Worm (Caenorhabditis elegans) whole organism, L3 larva: ENCODE measurements around the gene egl-13.

Source experiments
- ZK546.5 ChIP-seq: sonication (generic microtip); optimal IDR thresholded peaks from 2 replicates; lab custom pipeline; 2017; ENCODE audit warnings: missing biosample characterization, missing genetic modification characterization
- aly-2 ChIP-seq: fragments of 150-350 bp; optimal IDR thresholded peaks from 2 replicates; lab custom pipeline; 2014; ENCODE audit warnings: missing biosample characterization, missing genetic modification characterization
- ceh-16 ChIP-seq: sonication (generic microtip); optimal IDR thresholded peaks from 2 replicates; lab custom pipeline; 2017; ENCODE audit warnings: missing biosample characterization, missing genetic modification characterization
- ceh-28 ChIP-seq: fragments of 150-350 bp; optimal IDR thresholded peaks from 2 replicates; lab custom pipeline; 2014; ENCODE audit warnings: missing biosample characterization, missing genetic modification reagents, missing genetic modification characterization
- ceh-82 ChIP-seq: fragments of 150-350 bp; optimal IDR thresholded peaks from 2 replicates; lab custom pipeline; 2014; ENCODE audit warnings: missing biosample characterization, missing genetic modification characterization
- egl-27 ChIP-seq: sonication (generic microtip); optimal IDR thresholded peaks from 4 replicates; lab custom pipeline; 2017; ENCODE audit warnings: missing biosample characterization, missing genetic modification reagents, missing genetic modification characterization
- egl-5 ChIP-seq: fragments of 150-350 bp; optimal IDR thresholded peaks from 2 replicates; lab custom pipeline; 2017; ENCODE audit warnings: missing biosample characterization, missing genetic modification reagents, missing genetic modification characterization, inconsistent platforms
- elt-2 ChIP-seq: sonication (generic microtip); optimal IDR thresholded peaks from 2 replicates; lab custom pipeline; 2016; ENCODE audit warnings: missing genetic modification reagents, mild to moderate bottlenecking, missing genetic modification characterization, missing compliant biosample characterization
- elt-3 ChIP-seq, 3 experiments: fragments of 150-350 bp in 1 of 3; sonication (generic microtip) in 2 of 3; optimal IDR thresholded peaks; 2 replicates in 2 of 3; 4 replicates in 1 of 3; lab custom pipeline; 2014 to 2017; ENCODE audit warnings: missing biosample characterization in 3 of 3, missing genetic modification characterization in 3 of 3
- fkh-10 ChIP-seq: sonication (generic microtip); optimal IDR thresholded peaks from 2 replicates; lab custom pipeline; 2017; ENCODE audit warnings: missing biosample characterization, missing genetic modification reagents, missing genetic modification characterization
- fkh-2 ChIP-seq: fragments of 150-350 bp; optimal IDR thresholded peaks from 2 replicates; lab custom pipeline; 2014; ENCODE audit warnings: missing biosample characterization, missing genetic modification reagents, missing genetic modification characterization
- fos-1 ChIP-seq: fragments of 150-350 bp; optimal IDR thresholded peaks from 2 replicates; lab custom pipeline; 2014; ENCODE audit warnings: missing biosample characterization, missing genetic modification characterization
- hmg-11 ChIP-seq: sonication (generic microtip); optimal IDR thresholded peaks from 2 replicates; lab custom pipeline; 2016; ENCODE audit warnings: missing genetic modification characterization, missing compliant biosample characterization
- jun-1 ChIP-seq: fragments of 150-350 bp; optimal IDR thresholded peaks from 2 replicates; lab custom pipeline; 2014; ENCODE audit warnings: missing biosample characterization, missing genetic modification reagents, missing genetic modification characterization
- lin-15B ChIP-seq: fragments of 150-350 bp; optimal IDR thresholded peaks from 2 replicates; lab custom pipeline; 2014; ENCODE audit warnings: missing biosample characterization, missing genetic modification characterization
- lsy-12 ChIP-seq: sonication (generic microtip); optimal IDR thresholded peaks from 2 replicates; lab custom pipeline; 2016; ENCODE audit warnings: mild to moderate bottlenecking, missing genetic modification characterization, missing compliant biosample characterization
- mdl-1 ChIP-seq: fragments of 150-350 bp; optimal IDR thresholded peaks from 2 replicates; lab custom pipeline; 2014; ENCODE audit warnings: missing biosample characterization, missing genetic modification characterization
- mml-1 ChIP-seq: fragments of 150-350 bp; sonication (generic microtip); optimal IDR thresholded peaks from 3 replicates; lab custom pipeline; 2014; ENCODE audit warnings: missing biosample characterization, missing genetic modification characterization
- nfya-1 ChIP-seq: sonication (generic microtip); optimal IDR thresholded peaks from 2 replicates; lab custom pipeline; 2017; ENCODE audit warnings: missing genetic modification characterization, mild to moderate bottlenecking, missing compliant biosample characterization, antibody characterized with exemption, moderate library complexity; ENCODE audit not compliant: insufficient read depth
- nhr-11 ChIP-seq: fragments of 150-350 bp; optimal IDR thresholded peaks from 2 replicates; lab custom pipeline; 2014; ENCODE audit warnings: missing biosample characterization, missing genetic modification characterization
- nhr-12 ChIP-seq: fragments of 150-350 bp; optimal IDR thresholded peaks from 2 replicates; lab custom pipeline; 2014; ENCODE audit warnings: missing biosample characterization, missing genetic modification characterization
- nhr-23 ChIP-seq: fragments of 150-350 bp; optimal IDR thresholded peaks from 2 replicates; lab custom pipeline; 2014; ENCODE audit warnings: missing biosample characterization, missing genetic modification reagents, missing genetic modification characterization
- nhr-43 ChIP-seq: sonication (generic microtip); optimal IDR thresholded peaks from 2 replicates; lab custom pipeline; 2016; ENCODE audit warnings: mild to moderate bottlenecking, missing genetic modification characterization, missing compliant biosample characterization; ENCODE audit not compliant: poor library complexity, severe bottlenecking
- nhr-67 ChIP-seq: fragments of 150-350 bp; optimal IDR thresholded peaks from 2 replicates; lab custom pipeline; 2014; ENCODE audit warnings: missing biosample characterization, missing genetic modification characterization
- nhr-76 ChIP-seq: fragments of 150-350 bp; sonication (generic microtip); optimal IDR thresholded peaks from 5 replicates; lab custom pipeline; 2014; ENCODE audit warnings: missing biosample characterization, missing genetic modification characterization
- pha-4 ChIP-seq: fragments of 150-350 bp; optimal IDR thresholded peaks from 2 replicates; lab custom pipeline; 2014; ENCODE audit warnings: missing biosample characterization, missing genetic modification reagents, missing genetic modification characterization
- pqm-1 ChIP-seq: fragments of 150-350 bp; optimal IDR thresholded peaks from 2 replicates; lab custom pipeline; 2017; ENCODE audit warnings: missing biosample characterization, missing genetic modification characterization, inconsistent platforms
- sea-2 ChIP-seq: fragments of 150-350 bp; sonication (generic microtip); optimal IDR thresholded peaks from 4 replicates; lab custom pipeline; 2014; ENCODE audit warnings: missing biosample characterization, missing genetic modification reagents, missing genetic modification characterization
- skn-1 ChIP-seq: fragments of 150-350 bp; optimal IDR thresholded peaks from 2 replicates; lab custom pipeline; 2014; ENCODE audit warnings: missing biosample characterization, missing genetic modification characterization
- snpc-4 ChIP-seq: fragments of 150-350 bp; optimal IDR thresholded peaks from 2 replicates; lab custom pipeline; 2014; ENCODE audit warnings: missing biosample characterization, missing genetic modification characterization
- tbx-2 ChIP-seq: sonication (generic microtip); optimal IDR thresholded peaks from 2 replicates; lab custom pipeline; 2016; ENCODE audit warnings: mild to moderate bottlenecking, missing genetic modification characterization, missing compliant biosample characterization
- unc-39 ChIP-seq: sonication (generic microtip); optimal IDR thresholded peaks from 4 replicates; lab custom pipeline; 2017; ENCODE audit warnings: missing biosample characterization, missing genetic modification characterization
- zag-1 ChIP-seq: fragments of 150-350 bp; optimal IDR thresholded peaks from 2 replicates; lab custom pipeline; 2014; ENCODE audit warnings: missing biosample characterization, missing genetic modification characterization
- ztf-11 ChIP-seq: fragments of 150-350 bp; optimal IDR thresholded peaks from 2 replicates; lab custom pipeline; 2014; ENCODE audit warnings: missing biosample characterization, missing genetic modification characterization
- ztf-4 ChIP-seq: fragments of 150-350 bp; optimal IDR thresholded peaks from 2 replicates; lab custom pipeline; 2014; ENCODE audit warnings: missing biosample characterization, missing genetic modification characterization

egl-13 gene

ce11 chrX:5699555-5699954 is 35.9 kb downstream of the egl-13 start:
- no peak for TF ChIP-seq nhr-23 (tag; lab: Kevin White, UChicago)
- no peak for TF ChIP-seq fkh-10 (GFP tag; lab: Kevin White, UChicago)
- TF ChIP-seq snpc-4 (tag; lab: Kevin White, UChicago), result no peak
- no peak for TF ChIP-seq zag-1 (tag; lab: Kevin White, UChicago)
- TF ChIP-seq nhr-12 (tag; lab: Kevin White, UChicago), result no peak
- no peak for TF ChIP-seq skn-1
- no peak for TF ChIP-seq mdl-1 (tag; lab: Kevin White, UChicago)
- no peak for TF ChIP-seq lsy-12 (tag; lab: Kevin White, UChicago)
- TF ChIP-seq nhr-76, result no peak
- no peak for TF ChIP-seq ceh-82 (tag; lab: Kevin White, UChicago)
- no peak for TF ChIP-seq ceh-28 (tag; lab: Kevin White, UChicago)

DNA sequence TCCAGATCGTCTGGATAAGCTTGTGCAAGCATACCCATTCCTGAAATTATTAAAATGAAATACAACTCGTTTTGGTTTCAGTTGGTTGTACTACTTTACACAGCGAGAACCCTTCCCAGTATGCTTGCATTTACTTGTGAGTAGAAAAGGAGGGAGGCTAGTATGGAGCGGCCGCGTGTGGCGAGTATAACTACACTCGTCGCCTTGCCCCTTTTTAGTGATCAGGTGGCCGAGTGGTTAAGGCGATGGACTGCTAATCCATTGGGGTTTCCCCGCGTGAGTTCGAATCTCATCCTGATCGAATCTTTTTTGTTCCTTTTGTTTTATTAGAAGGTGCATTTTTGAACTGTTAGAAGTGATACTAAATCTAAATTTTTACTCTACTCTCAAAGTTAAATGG is 44.2 kb downstream of the egl-13 start:
- TF ChIP-seq nfya-1 (peak; percentile 29), jun-1 (tag; lab: Kevin White, UChicago) (no peak), nhr-67 (tag; lab: Kevin White, UChicago) (no peak), hmg-11 (tag; lab: Kevin White, UChicago) (peak; percentile 79), ceh-82 (tag; lab: Kevin White, UChicago) (peak; percentile 41), pha-4 (tag; lab: Kevin White, UChicago) (peak; percentile 30), elt-3 (tag; optimal IDR thresholded peaks at IDR 0.05; lab: Kevin White, UChicago) (no peak), lsy-12 (tag; lab: Kevin White, UChicago) (peak; percentile 39), ztf-4 (tag; lab: Kevin White, UChicago) (no peak), fos-1 (no peak), mml-1 (tag; lab: Kevin White, UChicago) (no peak), nhr-43 (tag; lab: Kevin White, UChicago) (peak; percentile 71), fkh-10 (GFP tag; lab: Kevin White, UChicago) (no peak), ZK546.5 (tag; lab: Kevin White, UChicago) (no peak), sea-2 (GFP tag; lab: Kevin White, UChicago) (peak; percentile 37), ztf-11 (tag; lab: Kevin White, UChicago) (no peak), nhr-76 (no peak), aly-2 (no peak), mdl-1 (tag; lab: Kevin White, UChicago) (no peak), ceh-16 (no peak), elt-2 (peak; percentile 10), tbx-2 (tag; lab: Kevin White, UChicago) (peak; percentile 48), unc-39 (tag; lab: Kevin White, UChicago) (no peak), egl-27 (tag; lab: Kevin White, UChicago) (peak; percentile 54)

ce11 chrX:5709205-5709604 is 45.6 kb downstream of the egl-13 start:
- TF ChIP-seq lin-15B (tag; lab: Kevin White, UChicago) (no peak), elt-2 (peak; percentile 3)

DNA sequence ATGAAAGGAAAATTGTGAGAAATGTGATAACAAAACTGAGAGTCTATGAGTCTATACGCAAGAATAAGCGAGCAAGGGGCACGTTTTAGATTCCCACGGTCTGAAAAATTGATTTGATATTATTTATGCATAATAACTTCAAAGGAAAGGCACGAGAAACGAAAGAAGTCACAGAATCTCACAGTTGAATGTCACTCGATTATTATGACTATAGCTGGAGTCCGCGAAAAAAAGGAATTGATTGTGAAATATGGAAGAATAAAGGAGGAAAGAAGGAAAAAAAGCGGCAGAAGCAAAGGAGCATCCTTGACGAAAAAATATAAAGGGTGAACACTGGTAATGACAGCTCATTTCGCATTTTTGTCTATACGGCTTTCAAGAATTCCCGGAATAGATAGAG is 47.0 kb downstream of the egl-13 start, which contains the start of gene cat-1:
Gene cat-1, minus strand, starts transcription at position 101 of the 400 bp plus-strand sequence.
- TF ChIP-seq egl-5 (tag; lab: Kevin White, UChicago) (no peak), lin-15B (tag; lab: Kevin White, UChicago) (no peak), nhr-23 (tag; lab: Kevin White, UChicago) (no peak)
- TF ChIP-seq, all 47 proteins: peak for 0

ce11 chrX:5713479-5713878 is 49.8 kb downstream of the egl-13 start:
- TF ChIP-seq nhr-43 (tag; lab: Kevin White, UChicago) (peak; percentile 59), skn-1 (no peak), elt-2 (peak; percentile 28), egl-27 (tag; lab: Kevin White, UChicago) (no peak), fos-1 (no peak), lsy-12 (tag; lab: Kevin White, UChicago) (peak; percentile 11), tbx-2 (tag; lab: Kevin White, UChicago) (no peak), ceh-16 (no peak), nhr-11 (tag; lab: Kevin White, UChicago) (no peak), pqm-1 (tag; lab: Kevin White, UChicago) (no peak), pha-4 (tag; lab: Kevin White, UChicago) (no peak), ceh-28 (tag; lab: Kevin White, UChicago) (no peak), aly-2 (no peak), ztf-4 (tag; lab: Kevin White, UChicago) (no peak), fkh-2 (tag; lab: Kevin White, UChicago) (no peak)
